Fruit fly (Drosophila melanogaster): ENCODE data around the gene alpha-Est7.

dm6 chr3R:7489902-7490301 lies 33.7 kb downstream of the alpha-Est7 start:
- no peak for TF ChIP-seq ttk (optimal IDR thresholded peaks at IDR 0.05)
- no peak for TF ChIP-seq psq (optimal IDR thresholded peaks at IDR 0.05)
